Worm (Caenorhabditis elegans) whole organism, L2 larva: ENCODE results near the gene lap-1.

Experiments
- aly-2 ChIP-seq: fragments of 150-350 bp; optimal IDR thresholded peaks from 2 replicates; lab custom pipeline; 2014; ENCODE audit warnings: missing biosample characterization, missing genetic modification characterization
- fos-1 ChIP-seq: fragments of 150-350 bp; optimal IDR thresholded peaks from 2 replicates; lab custom pipeline; 2014; ENCODE audit warnings: missing biosample characterization, missing genetic modification characterization
- nhr-11 ChIP-seq: fragments of 150-350 bp; optimal IDR thresholded peaks from 2 replicates; lab custom pipeline; 2014; ENCODE audit warnings: missing biosample characterization, missing genetic modification characterization
- nhr-237 ChIP-seq: fragments of 150-350 bp; optimal IDR thresholded peaks from 2 replicates; lab custom pipeline; 2014; ENCODE audit warnings: missing biosample characterization, missing genetic modification characterization
- unc-39 ChIP-seq: fragments of 150-350 bp; optimal IDR thresholded peaks from 2 replicates; lab custom pipeline; 2014; ENCODE audit warnings: missing biosample characterization, missing genetic modification characterization
- ztf-4 ChIP-seq: fragments of 150-350 bp; optimal IDR thresholded peaks from 2 replicates; lab custom pipeline; 2014; ENCODE audit warnings: missing biosample characterization, missing genetic modification characterization

ce11 chrIII:8410747-8411146 lies 9.0 kb upstream of the lap-1 start:
- TF ChIP-seq ztf-4 (tag; lab: Kevin White, UChicago) (no peak), nhr-11 (tag; lab: Kevin White, UChicago) (no peak), fos-1 (no peak), unc-39 (tag; lab: Kevin White, UChicago) (no peak), aly-2 (tag; lab: Kevin White, UChicago) (no peak), nhr-237 (tag; lab: Kevin White, UChicago) (no peak)
